Fruit fly (Drosophila melanogaster) whole organism, embryonic: ENCODE data around the gene CG44008.

ENCODE experiments used
- CG10147 ChIP-seq: fragments of 200-800 bp; sonication (Bioruptor generic); optimal IDR thresholded peaks from 2 replicates; lab custom pipeline; 2019; ENCODE audit warnings: missing biosample characterization, mild to moderate bottlenecking, missing genetic modification characterization, moderate library complexity
- CG11085 ChIP-seq: fragments of 200-800 bp; sonication (Bioruptor generic); IDR thresholded peaks from 2 replicates; pipeline ENCODE4 v1.3.6; 2022; ENCODE audit warnings: missing biosample characterization, missing genetic modification characterization
- CG14710 ChIP-seq: fragments of 200-800 bp; sonication (Bioruptor generic); optimal IDR thresholded peaks from 3 replicates; lab custom pipeline; 2019; ENCODE audit warnings: missing biosample characterization, mild to moderate bottlenecking, missing genetic modification characterization, moderate library complexity
- CG14965 ChIP-seq: fragments of 200-800 bp; sonication (Bioruptor generic); optimal IDR thresholded peaks from 2 replicates; lab custom pipeline; 2016; ENCODE audit warnings: missing biosample characterization, missing genetic modification characterization, borderline replicate concordance
- CG16779 ChIP-seq: fragments of 200-800 bp; sonication (Bioruptor generic); IDR thresholded peaks from 2 replicates; pipeline ENCODE4 v1.3.6; 2022; ENCODE audit warnings: missing biosample characterization, missing genetic modification characterization
- CG17912 ChIP-seq: fragments of 200-800 bp; sonication (Bioruptor generic); optimal IDR thresholded peaks from 2 replicates; lab custom pipeline; 2018; ENCODE audit warnings: missing biosample characterization, mild to moderate bottlenecking, missing genetic modification characterization
- CG18011 ChIP-seq: fragments of 200-800 bp; sonication (Bioruptor generic); optimal IDR thresholded peaks from 2 replicates; lab custom pipeline; 2017; ENCODE audit warnings: missing biosample characterization, missing genetic modification characterization, mild to moderate bottlenecking, moderate library complexity, missing genotype
- CG2120 ChIP-seq: fragments of 200-800 bp; sonication (Bioruptor generic); optimal IDR thresholded peaks from 3 replicates; lab custom pipeline; 2016; ENCODE audit warnings: missing biosample characterization, missing genetic modification characterization
- CG34224 ChIP-seq: fragments of 200-800 bp; sonication (Bioruptor generic); IDR thresholded peaks from 3 replicates; pipeline ENCODE4 v1.3.6; 2022; ENCODE audit warnings: missing biosample characterization, missing genetic modification characterization; ENCODE audit not compliant: partially characterized antibody
- CG6175 ChIP-seq: fragments of 200-800 bp; sonication (Bioruptor generic); IDR thresholded peaks from 3 replicates; pipeline ENCODE4 v1.3.6; 2022; ENCODE audit warnings: missing biosample characterization, missing genetic modification characterization
- CG8388 ChIP-seq: fragments of 200-800 bp; sonication (Bioruptor generic); optimal IDR thresholded peaks from 2 replicates; lab custom pipeline; 2019; ENCODE audit warnings: missing biosample characterization, mild to moderate bottlenecking, missing genetic modification characterization, moderate library complexity
- Doc2 ChIP-seq: fragments of 200-800 bp; sonication (Bioruptor generic); IDR thresholded peaks from 2 replicates; pipeline ENCODE4 v1.3.6; 2022; ENCODE audit warnings: missing biosample characterization, missing genetic modification characterization
- Doc3 ChIP-seq: fragments of 200-800 bp; sonication (Bioruptor generic); IDR thresholded peaks from 3 replicates; pipeline ENCODE4 v1.3.6; 2022; ENCODE audit warnings: missing biosample characterization, missing genetic modification characterization; ENCODE audit not compliant: partially characterized antibody
- E2f2 ChIP-seq: fragments of 200-800 bp; sonication (Bioruptor generic); IDR thresholded peaks from 2 replicates; pipeline ENCODE4 v1.3.6; 2022; ENCODE audit warnings: missing biosample characterization, missing genetic modification characterization
- Fer3 ChIP-seq: fragments of 200-800 bp; sonication (Bioruptor generic); optimal IDR thresholded peaks from 2 replicates; lab custom pipeline; 2018; ENCODE audit warnings: missing biosample characterization, mild to moderate bottlenecking, missing genetic modification characterization, moderate library complexity
- Med ChIP-seq: fragments of 200-800 bp; sonication (Bioruptor generic); peaks from one replicate; lab custom pipeline; 2016; ENCODE audit warnings: missing biosample characterization, missing genetic modification characterization, mild to moderate bottlenecking, inconsistent platforms, moderate library complexity
- Meics ChIP-seq: fragments of 200-800 bp; sonication (Bioruptor generic); optimal IDR thresholded peaks from 2 replicates; lab custom pipeline; 2017; ENCODE audit warnings: missing biosample characterization, mild to moderate bottlenecking, missing genetic modification characterization
- NC2β ChIP-seq: fragments of 200-800 bp; sonication (Bioruptor generic); optimal IDR thresholded peaks from 2 replicates; lab custom pipeline; 2016; ENCODE audit warnings: missing biosample characterization, missing genetic modification characterization
- NK7.1 ChIP-seq: fragments of 200-800 bp; sonication (Bioruptor generic); optimal IDR thresholded peaks from 3 replicates; lab custom pipeline; 2016; ENCODE audit warnings: missing biosample characterization, missing genetic modification characterization
- Six4 ChIP-seq: fragments of 200-800 bp; sonication (Bioruptor generic); optimal IDR thresholded peaks from 2 replicates; lab custom pipeline; 2016; ENCODE audit warnings: missing biosample characterization, missing genetic modification characterization
- ap ChIP-seq: fragments of 200-800 bp; sonication (Bioruptor generic); IDR thresholded peaks from 2 replicates; pipeline ENCODE4 v1.3.6; 2022; ENCODE audit warnings: missing biosample characterization, missing genetic modification characterization
- ase ChIP-seq: fragments of 200-800 bp; sonication (Bioruptor generic); IDR thresholded peaks from 3 replicates; pipeline ENCODE4 v1.3.6; 2022; ENCODE audit warnings: missing biosample characterization, missing genetic modification characterization
- az2 ChIP-seq: fragments of 200-800 bp; sonication (Bioruptor generic); optimal IDR thresholded peaks from 3 replicates; lab custom pipeline; 2016; ENCODE audit warnings: missing biosample characterization, missing genetic modification characterization
- esg ChIP-seq: fragments of 200-800 bp; sonication (Bioruptor generic); conservative IDR thresholded peaks from 2 replicates; pipeline ENCODE4 v1.3.6; 2022; ENCODE audit warnings: missing biosample characterization, missing genetic modification characterization
- gem ChIP-seq: fragments of 200-800 bp; sonication (Bioruptor generic); optimal IDR thresholded peaks from 2 replicates; lab custom pipeline; 2019; ENCODE audit warnings: missing biosample characterization, mild to moderate bottlenecking, missing genetic modification characterization, moderate library complexity
- jumu ChIP-seq: fragments of 200-800 bp; sonication (Bioruptor generic); optimal IDR thresholded peaks from 3 replicates; lab custom pipeline; 2016; ENCODE audit warnings: missing biosample characterization, missing genetic modification characterization
- klu ChIP-seq: fragments of 200-800 bp; sonication (Bioruptor generic); IDR thresholded peaks from 2 replicates; pipeline ENCODE4 v1.3.6; 2022; ENCODE audit warnings: missing biosample characterization, missing genetic modification characterization
- lab ChIP-seq: fragments of 200-800 bp; sonication (Bioruptor generic); optimal IDR thresholded peaks from 3 replicates; lab custom pipeline; 2017; ENCODE audit warnings: missing biosample characterization, missing genetic modification characterization, mild to moderate bottlenecking, moderate library complexity, missing genetic modification reagents
- lov ChIP-seq, 2 experiments: fragments of 200-800 bp in 1 of 2; fragments of >200 bp in 1 of 2; sonication (Bioruptor generic) in 1 of 2; IDR thresholded peaks in 1 of 2; optimal IDR thresholded peaks in 1 of 2; 2 replicates in 1 of 2; 3 replicates in 1 of 2; pipeline versions ENCODE4 v1.3.6 to Lab custom; 2017 to 2022; ENCODE audit warnings: missing biosample characterization in 1 of 2, missing genetic modification characterization in 1 of 2
- otp ChIP-seq: fragments of 200-800 bp; sonication (Bioruptor generic); IDR thresholded peaks from 3 replicates; pipeline ENCODE4, ENCODE4 v1.3.6; 2022; ENCODE audit warnings: missing biosample characterization, missing genetic modification characterization
- phol ChIP-seq: fragments of 200-800 bp; sonication (Bioruptor generic); optimal IDR thresholded peaks from 3 replicates; lab custom pipeline; 2018; ENCODE audit warnings: missing biosample characterization, mild to moderate bottlenecking, missing genetic modification characterization, moderate library complexity
- ranshi ChIP-seq: fragments of 200-800 bp; sonication (Bioruptor generic); IDR thresholded peaks from 2 replicates; pipeline ENCODE4 v1.3.6; 2022; ENCODE audit warnings: missing biosample characterization, missing genetic modification characterization
- sug ChIP-seq: fragments of 200-800 bp; optimal IDR thresholded peaks from 2 replicates; lab custom pipeline; 2019; ENCODE audit warnings: missing biosample characterization, mild to moderate bottlenecking, missing genetic modification characterization, moderate library complexity
- tin ChIP-seq: fragments of 200-800 bp; sonication (Bioruptor generic); optimal IDR thresholded peaks from 3 replicates; lab custom pipeline; 2016; ENCODE audit warnings: missing biosample characterization, missing genetic modification characterization
- trh ChIP-seq: fragments of 200-800 bp; sonication (Bioruptor generic); optimal IDR thresholded peaks from 2 replicates; lab custom pipeline; 2016; ENCODE audit warnings: missing biosample characterization, missing genetic modification characterization
- ttk ChIP-seq: fragments of 200-800 bp; sonication (Bioruptor generic); IDR thresholded peaks from 2 replicates; pipeline ENCODE4 v2.1.2; 2022; ENCODE audit warnings: missing biosample characterization, missing genetic modification characterization
- twi ChIP-seq: fragments of 200-800 bp; optimal IDR thresholded peaks from 2 replicates; lab custom pipeline; 2019; ENCODE audit warnings: missing biosample characterization, mild to moderate bottlenecking, missing genetic modification characterization, moderate library complexity
- usp ChIP-seq: fragments of >200 bp; optimal IDR thresholded peaks from 2 replicates; lab custom pipeline; 2017; ENCODE audit warnings: missing biosample characterization, missing genetic modification characterization

CG44008 gene

dm6 chr2L:11844278-11844677, 2.0 kb upstream of the CG44008 start:
- TF ChIP-seq Med (GFP tag; lab: Kevin White, UChicago) (peak; percentile 12), lab (GFP tag; lab: Kevin White, UChicago) (peak; percentile 60), CG17912 (GFP tag; lab: Kevin White, UChicago) (no peak), sug (tag; lab: Kevin White, UChicago) (no peak), CG11085 (no peak), NC2β (GFP tag; lab: Kevin White, UChicago) (no peak), twi (tag; lab: Kevin White, UChicago) (no peak), CG18011 (GFP tag; lab: Kevin White, UChicago) (no peak), Doc3 (GFP tag; lab: Robert Waterston, UW) (no peak), phol (no peak), Fer3 (tag; lab: Kevin White, UChicago) (no peak), Meics (GFP tag; lab: Kevin White, UChicago) (peak; percentile 40), CG6175 (GFP tag; lab: Robert Waterston, UW) (no peak), lov (optimal IDR thresholded peaks at IDR 0.05; lab: Kevin White, UChicago) (no peak), lov (GFP tag; IDR thresholded peaks at IDR 0.05; lab: Robert Waterston, UW) (no peak), tin (GFP tag; lab: Kevin White, UChicago) (no peak), usp (no peak), CG10147 (no peak)

- no peak for TF ChIP-seq trh
- no peak for TF ChIP-seq phol
- TF ChIP-seq CG11085 = 0 out of 2 replicates have a peak, but pooled peaks have one; percentile 33
- TF ChIP-seq jumu = no peak
- TF ChIP-seq ranshi (GFP tag; lab: Robert Waterston, UW) = no peak
- no peak for TF ChIP-seq Six4
- TF ChIP-seq klu (GFP tag; lab: Robert Waterston, UW) = no peak
- no peak for TF ChIP-seq ap (GFP tag; lab: Robert Waterston, UW)
- no peak for TF ChIP-seq CG34224 (GFP tag; lab: Robert Waterston, UW)
- TF ChIP-seq Doc2 = no peak
- no peak for TF ChIP-seq CG14965 (GFP tag; lab: Kevin White, UChicago)
- TF ChIP-seq gem (tag; lab: Kevin White, UChicago) = peak; percentile 0
- TF ChIP-seq CG16779 (GFP tag; lab: Robert Waterston, UW) = no peak
- no peak for TF ChIP-seq otp (GFP tag; lab: Robert Waterston, UW)
- TF ChIP-seq CG14710 = no peak
- no peak for TF ChIP-seq ttk
- peak; percentile 13 for TF ChIP-seq CG2120 (GFP tag; lab: Kevin White, UChicago)
- no peak for TF ChIP-seq esg (GFP tag; lab: Robert Waterston, UW)
- TF ChIP-seq NK7.1 (GFP tag; lab: Kevin White, UChicago) = no peak
- no peak for TF ChIP-seq CG8388
- TF ChIP-seq E2f2 (GFP tag; lab: Robert Waterston, UW) = no peak
- TF ChIP-seq, all 482 proteins: peak for 3
These were observed 707 bp downstream of the CG44008 start for dm6 chr2L:11841538-11841937.

dm6 chr2L:11840391-11840790, 1.9 kb downstream of the CG44008 start, which contains the start of gene CG31704:
TSS of gene CG31704 (plus strand) at chr2L:11840691.
- TF ChIP-seq ase (0 out of 3 replicates have a peak, but pooled peaks have one; percentile 26), az2 (GFP tag; lab: Kevin White, UChicago) (no peak)
